Worm (Caenorhabditis elegans) whole organism, L4/young adult: Measurements from ENCODE around the gene F54H12.8.

Experiments
- W03F9.2 ChIP-seq: fragments of 150-350 bp; optimal IDR thresholded peaks from 2 replicates; lab custom pipeline; 2014; ENCODE audit warnings: missing biosample characterization, missing genetic modification characterization
- him-1 ChIP-seq: sonication (generic microtip); optimal IDR thresholded peaks from 2 replicates; lab custom pipeline; 2016; ENCODE audit warnings: missing genotype, missing genetic modification reagents, missing genetic modification characterization, missing compliant biosample characterization

DNA sequence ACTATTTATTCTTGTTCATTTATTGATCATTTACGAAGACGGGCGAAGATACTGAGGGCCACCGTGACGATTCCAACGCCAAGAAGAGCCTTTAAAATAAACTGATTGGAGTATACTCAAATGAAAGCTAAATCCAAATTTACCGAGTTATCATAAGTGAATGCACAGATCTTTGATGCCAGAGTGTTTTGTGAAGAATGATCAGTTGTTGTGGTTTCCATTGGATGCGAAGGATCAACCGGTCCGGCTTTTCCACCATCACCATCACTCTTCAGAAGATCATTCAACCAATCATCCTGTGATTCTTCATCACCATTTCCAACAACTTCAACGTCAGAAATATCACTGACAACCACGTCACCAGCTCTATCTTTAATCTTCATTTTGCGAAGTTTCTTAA lies 8.2 kb upstream of the F54H12.8 start:
- no peak for TF ChIP-seq him-1 (tag; lab: Kevin White, UChicago)
- no peak for TF ChIP-seq W03F9.2 (tag; lab: Kevin White, UChicago)
